Worm (Caenorhabditis elegans) whole organism, young adult: ENCODE results near the gene tbx-11.
A peak's percentile ranks its signal among the peaks of the same experiment; 100 is the strongest.

Source experiments
- B0261.1 ChIP-seq: sonication (generic microtip); optimal IDR thresholded peaks from 2 replicates; lab custom pipeline; 2016; ENCODE audit warnings: mild to moderate bottlenecking, missing genetic modification characterization, moderate library complexity, missing compliant biosample characterization
- F23B12.7 ChIP-seq: sonication (generic microtip); optimal IDR thresholded peaks from 2 replicates; lab custom pipeline; 2017; ENCODE audit warnings: missing genetic modification characterization, mild to moderate bottlenecking, missing compliant biosample characterization, antibody characterized with exemption, moderate library complexity; ENCODE audit not compliant: insufficient read depth
- F55B11.4 ChIP-seq: sonication (generic microtip); optimal IDR thresholded peaks from 2 replicates; lab custom pipeline; 2016; ENCODE audit warnings: missing compliant biosample characterization, missing genetic modification characterization, borderline replicate concordance; ENCODE audit not compliant: insufficient read depth
- K12H6.12 ChIP-seq: fragments of 200-800 bp; sonication (Bioruptor generic); optimal IDR thresholded peaks from 2 replicates; lab custom pipeline; 2018; ENCODE audit warnings: mild to moderate bottlenecking, missing genetic modification characterization, missing compliant biosample characterization
- ZK185.1 ChIP-seq: sonication (generic microtip); optimal IDR thresholded peaks from 2 replicates; lab custom pipeline; 2016; ENCODE audit warnings: mild to moderate bottlenecking, missing genetic modification characterization, missing compliant biosample characterization; ENCODE audit not compliant: poor library complexity, severe bottlenecking
- ccch-3 ChIP-seq: fragments of 200-800 bp; sonication (Bioruptor generic); optimal IDR thresholded peaks from 2 replicates; lab custom pipeline; 2018; ENCODE audit warnings: mild to moderate bottlenecking, missing genetic modification characterization, missing compliant biosample characterization
- cebp-1 ChIP-seq, 2 experiments: fragments of 200-800 bp in 1 of 2; sonication (Bioruptor generic) in 1 of 2; sonication (generic microtip) in 1 of 2; IDR thresholded peaks in 1 of 2; optimal IDR thresholded peaks in 1 of 2; 2 replicates each; pipeline versions ENCODE4 v1.3.6 to Lab custom; 2017 to 2022; ENCODE audit warnings: missing compliant biosample characterization in 2 of 2, missing genetic modification characterization in 2 of 2, mild to moderate bottlenecking in 1 of 2, missing genetic modification reagents in 1 of 2, moderate library complexity in 1 of 2
- dpl-1 ChIP-seq: fragments of 150-350 bp; optimal IDR thresholded peaks from 2 replicates; lab custom pipeline; 2014; ENCODE audit warnings: missing biosample characterization, missing genetic modification reagents, missing genetic modification characterization
- gei-17 ChIP-seq: fragments of 200-800 bp; sonication (Bioruptor generic); optimal IDR thresholded peaks from 2 replicates; lab custom pipeline; 2018; ENCODE audit warnings: mild to moderate bottlenecking, missing genetic modification characterization, missing compliant biosample characterization
- lin-40 ChIP-seq: sonication (generic microtip); optimal IDR thresholded peaks from 2 replicates; lab custom pipeline; 2016; ENCODE audit warnings: missing genetic modification characterization, mild to moderate bottlenecking, missing compliant biosample characterization, missing genotype, missing genetic modification reagents
- lin-54 ChIP-seq: fragments of 200-800 bp; sonication (Bioruptor generic); optimal IDR thresholded peaks from 2 replicates; lab custom pipeline; 2018; ENCODE audit warnings: mild to moderate bottlenecking, missing genetic modification characterization, missing compliant biosample characterization
- lsy-27 ChIP-seq: sonication (generic microtip); optimal IDR thresholded peaks from 2 replicates; lab custom pipeline; 2017; ENCODE audit warnings: missing genetic modification characterization, mild to moderate bottlenecking, missing compliant biosample characterization, antibody characterized with exemption, missing genotype, borderline replicate concordance; ENCODE audit not compliant: insufficient read depth
- nhr-179 ChIP-seq: sonication (generic microtip); optimal IDR thresholded peaks from 2 replicates; lab custom pipeline; 2016; ENCODE audit warnings: mild to moderate bottlenecking, missing genetic modification characterization, missing compliant biosample characterization
- nhr-90 ChIP-seq: sonication (generic microtip); optimal IDR thresholded peaks from 2 replicates; lab custom pipeline; 2016; ENCODE audit warnings: missing genotype, mild to moderate bottlenecking, missing genetic modification characterization, missing compliant biosample characterization
- somi-1 ChIP-seq: fragments of 200-800 bp; sonication (Bioruptor generic); optimal IDR thresholded peaks from 2 replicates; lab custom pipeline; 2018; ENCODE audit warnings: mild to moderate bottlenecking, missing genetic modification characterization, missing compliant biosample characterization
- unc-62 ChIP-seq: fragments of 150-350 bp; optimal IDR thresholded peaks from 2 replicates; lab custom pipeline; 2014; ENCODE audit warnings: missing biosample characterization, missing genetic modification reagents, missing genetic modification characterization
- zfh-2 ChIP-seq: fragments of 200-800 bp; sonication (Bioruptor generic); conservative IDR thresholded peaks from 2 replicates; pipeline ENCODE4 v1.3.6; 2022; ENCODE audit warnings: missing genetic modification reagents, missing genetic modification characterization, missing compliant biosample characterization
- ztf-3 ChIP-seq: fragments of 200-800 bp; sonication (Bioruptor generic); optimal IDR thresholded peaks from 2 replicates; lab custom pipeline; 2018; ENCODE audit warnings: mild to moderate bottlenecking, missing genetic modification characterization, missing compliant biosample characterization
- ztf-6 ChIP-seq: fragments of 200-800 bp; sonication (Bioruptor generic); IDR thresholded peaks from 2 replicates; pipeline ENCODE4 v1.3.6; 2022; ENCODE audit warnings: missing genetic modification reagents, missing genetic modification characterization, missing compliant biosample characterization

The tbx-11 gene

DNA sequence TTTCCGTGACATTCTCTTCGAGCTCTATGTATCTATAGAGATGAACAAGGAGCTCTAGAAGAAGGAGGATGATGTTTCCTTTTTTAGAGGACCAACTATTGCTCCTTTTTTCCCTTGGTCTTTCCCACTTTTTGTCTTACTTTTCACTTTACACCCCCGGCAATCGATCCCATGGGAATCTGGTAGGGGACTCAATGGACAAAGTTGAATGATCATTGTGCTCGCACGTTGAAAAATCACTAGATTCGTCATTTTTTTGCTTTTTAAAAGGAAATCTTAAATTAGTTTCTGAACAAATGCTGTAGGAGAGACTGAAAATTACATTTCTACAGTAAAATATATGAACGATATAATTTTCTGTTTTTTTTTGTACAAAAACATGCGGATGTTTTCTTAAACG is 44.8 kb downstream of the tbx-11 start:
- TF ChIP-seq somi-1, result no peak
- TF ChIP-seq ZK185.1, result no peak
- TF ChIP-seq F23B12.7 (tag; lab: Kevin White, UChicago), result no peak
- TF ChIP-seq ccch-3, result no peak
- TF ChIP-seq lin-54 (GFP tag; lab: Kevin White, UChicago), result no peak
- TF ChIP-seq nhr-179 (tag; lab: Kevin White, UChicago), result no peak
- no peak for TF ChIP-seq dpl-1 (GFP tag; lab: Kevin White, UChicago)
- no peak for TF ChIP-seq nhr-90

ce11 chrIII:5999629-6000028 is 47.2 kb downstream of the tbx-11 start:
- no peak for TF ChIP-seq F55B11.4
- peak; percentile 6 for TF ChIP-seq lin-40 (tag; lab: Kevin White, UChicago)
- TF ChIP-seq ztf-3 (GFP tag; lab: Kevin White, UChicago), result no peak
- TF ChIP-seq K12H6.12 (tag; lab: Kevin White, UChicago), result peak; percentile 35
- TF ChIP-seq cebp-1 (GFP tag; IDR thresholded peaks at IDR 0.05; lab: Robert Waterston, UW), result no peak
- TF ChIP-seq cebp-1 (tag; optimal IDR thresholded peaks at IDR 0.05; lab: Kevin White, UChicago), result peak; percentile 34
- no peak for TF ChIP-seq gei-17 (GFP tag; lab: Kevin White, UChicago)
- no peak for TF ChIP-seq ztf-6 (GFP tag; lab: Robert Waterston, UW)
- TF ChIP-seq unc-62 (GFP tag; lab: Kevin White, UChicago), result no peak
- TF ChIP-seq lsy-27 (tag; lab: Kevin White, UChicago), result no peak

DNA sequence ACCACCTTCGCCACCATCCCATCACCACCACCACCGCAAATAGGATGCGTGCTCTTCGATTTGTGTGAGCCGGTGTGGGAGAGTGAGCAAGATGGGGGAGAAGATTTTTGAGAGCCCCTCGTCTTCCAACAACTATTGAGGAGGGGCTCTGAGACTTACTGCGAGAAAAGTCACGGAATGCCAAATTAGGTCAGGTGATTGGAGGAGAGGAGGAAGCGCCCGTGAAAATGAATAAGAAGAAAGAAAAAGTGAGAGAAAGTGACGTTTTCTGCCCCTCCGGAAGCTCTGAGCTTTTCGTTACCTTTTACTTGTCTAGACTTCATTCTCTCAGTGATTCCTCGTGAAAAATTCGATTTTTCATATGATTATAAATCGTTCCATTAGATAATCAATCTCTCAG is 48.1 kb downstream of the tbx-11 start:
- TF ChIP-seq zfh-2 (GFP tag; lab: Robert Waterston, UW), result 0 out of 2 replicates have a peak, but pooled peaks have one; percentile 18
- TF ChIP-seq B0261.1 (tag; lab: Kevin White, UChicago), result no peak
